Fruit fly (Drosophila melanogaster): ENCODE data around the gene Rab14.

Gene Rab14

DNA sequence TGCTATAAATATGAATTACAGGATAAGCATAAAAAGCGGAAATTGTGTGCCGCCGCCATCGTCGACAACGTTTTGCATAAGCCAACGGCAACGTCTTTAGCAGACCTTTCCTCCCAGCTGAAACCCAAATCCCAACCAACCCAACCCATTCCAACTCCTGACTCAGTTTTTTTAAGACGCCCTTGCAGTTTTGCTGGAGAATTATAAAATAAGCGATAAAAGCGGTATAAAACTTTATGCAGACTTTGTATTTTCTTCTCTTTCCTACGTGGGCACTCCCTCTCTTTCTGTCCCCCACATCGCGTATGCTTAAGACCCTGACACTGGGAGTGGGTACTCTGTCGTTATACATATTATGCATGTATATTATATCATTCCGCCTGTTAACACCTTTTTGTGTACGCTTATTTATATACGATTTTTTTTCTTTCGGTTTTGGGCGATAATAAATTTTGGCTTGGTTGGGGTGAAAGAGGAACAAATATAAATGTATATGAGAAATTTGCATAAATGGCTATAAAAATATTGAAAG, 42.2 kb downstream of the Rab14 start:
- peak; percentile 99 for TF ChIP-seq tj (GFP tag; optimal IDR thresholded peaks at IDR 0.05)
- no peak for TF ChIP-seq CG1620 (GFP tag; optimal IDR thresholded peaks at IDR 0.05)

DNA sequence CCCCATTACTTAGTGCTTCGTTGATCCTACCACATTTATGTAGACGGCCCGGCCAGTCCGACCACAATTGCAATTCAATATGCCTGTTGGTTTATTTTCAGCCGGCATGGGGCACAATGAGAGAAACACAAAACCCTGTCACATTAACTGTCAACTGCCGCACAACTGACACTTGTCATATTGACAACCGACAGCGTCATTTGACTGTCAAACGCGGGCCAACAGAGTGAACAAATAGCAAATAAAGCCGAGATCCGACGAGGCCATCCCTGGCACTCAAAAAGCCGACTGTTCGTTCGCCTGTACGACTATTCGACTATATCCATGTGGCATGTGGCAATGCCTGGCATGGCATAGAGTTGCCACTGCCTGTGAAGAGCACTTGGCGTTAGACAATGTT, 43.0 kb downstream of the Rab14 start:
- no peak for TF ChIP-seq toe (GFP tag; optimal IDR thresholded peaks at IDR 0.05)
- no peak for TF ChIP-seq CG1620 (GFP tag; optimal IDR thresholded peaks at IDR 0.05)
- TF ChIP-seq bab1 (GFP tag; optimal IDR thresholded peaks at IDR 0.05) = no peak
- TF ChIP-seq ovo (GFP tag; optimal IDR thresholded peaks at IDR 0.05) = no peak
- TF ChIP-seq CG12768 (GFP tag; optimal IDR thresholded peaks at IDR 0.05) = no peak
- TF ChIP-seq cic (GFP tag; optimal IDR thresholded peaks at IDR 0.05) = no peak
- no peak for TF ChIP-seq CG7045 (GFP tag; optimal IDR thresholded peaks at IDR 0.05)
- TF ChIP-seq CG5204 (GFP tag; optimal IDR thresholded peaks at IDR 0.05) = no peak
- TF ChIP-seq Mnt (GFP tag; optimal IDR thresholded peaks at IDR 0.05) = no peak
- TF ChIP-seq CG11617 (GFP tag; optimal IDR thresholded peaks at IDR 0.05) = no peak
- TF ChIP-seq pad (GFP tag; optimal IDR thresholded peaks at IDR 0.05) = no peak
- TF ChIP-seq CG14711 (tag; optimal IDR thresholded peaks at IDR 0.05) = no peak
- TF ChIP-seq CG33017 (tag; optimal IDR thresholded peaks at IDR 0.05) = no peak
- TF ChIP-seq cnc (optimal IDR thresholded peaks at IDR 0.05) = no peak
- no peak for TF ChIP-seq CG7101 (tag; optimal IDR thresholded peaks at IDR 0.05)

DNA sequence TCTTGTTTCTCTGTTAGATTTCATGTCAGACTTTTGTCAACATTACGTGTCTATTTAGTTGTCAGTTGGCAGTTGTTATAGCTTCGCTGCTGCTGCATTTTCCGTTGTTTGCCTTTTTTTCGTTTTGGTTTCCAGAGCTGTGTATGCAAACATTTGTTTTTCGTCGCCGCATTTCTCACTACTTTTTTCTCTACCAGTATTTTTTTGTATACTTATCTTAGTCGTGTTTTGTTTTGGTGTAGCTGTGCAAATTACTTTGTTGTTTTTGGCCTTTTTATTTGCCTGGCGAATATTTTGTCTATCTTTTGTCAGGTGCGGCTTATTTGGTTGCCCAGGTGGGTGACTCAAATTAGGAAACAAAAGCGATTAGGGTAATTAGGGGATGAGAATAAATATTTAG, 43.6 kb downstream of the Rab14 start:
- TF ChIP-seq toe (GFP tag; optimal IDR thresholded peaks at IDR 0.05) (no peak), Hr96 (GFP tag; optimal IDR thresholded peaks at IDR 0.05) (no peak), kay (GFP tag; ENCODE audit: borderline replicate concordance) (no peak), CG7045 (GFP tag; optimal IDR thresholded peaks at IDR 0.05) (peak; percentile 61)

DNA sequence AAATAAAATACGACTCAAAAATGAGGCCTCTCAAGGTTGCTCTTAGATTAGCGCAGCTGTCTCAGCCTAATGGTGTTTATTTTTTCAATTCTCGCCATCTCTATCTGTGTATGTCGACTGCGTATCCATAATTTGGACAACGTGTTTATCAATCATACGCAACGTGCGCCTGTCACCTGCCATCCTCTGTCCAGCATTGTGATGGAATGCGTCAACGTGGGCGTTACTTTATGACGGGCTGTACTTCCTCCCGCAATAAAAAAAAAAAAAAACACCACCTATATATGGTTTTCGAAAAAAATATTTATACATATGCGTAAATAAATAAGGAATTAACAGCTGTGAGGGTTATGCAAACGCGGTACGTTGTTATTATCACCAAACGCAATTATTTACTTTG, 44.4 kb downstream of the Rab14 start:
- TF ChIP-seq CG7045 (GFP tag; optimal IDR thresholded peaks at IDR 0.05) (no peak), CG1620 (GFP tag; optimal IDR thresholded peaks at IDR 0.05) (no peak), pad (GFP tag; optimal IDR thresholded peaks at IDR 0.05) (no peak), CG11617 (GFP tag; optimal IDR thresholded peaks at IDR 0.05) (no peak), tj (GFP tag; optimal IDR thresholded peaks at IDR 0.05) (no peak), Mnt (GFP tag; optimal IDR thresholded peaks at IDR 0.05) (no peak), Clk (GFP tag; optimal IDR thresholded peaks at IDR 0.05) (no peak), bab1 (GFP tag; optimal IDR thresholded peaks at IDR 0.05) (no peak), CG33017 (tag; optimal IDR thresholded peaks at IDR 0.05) (no peak)

DNA sequence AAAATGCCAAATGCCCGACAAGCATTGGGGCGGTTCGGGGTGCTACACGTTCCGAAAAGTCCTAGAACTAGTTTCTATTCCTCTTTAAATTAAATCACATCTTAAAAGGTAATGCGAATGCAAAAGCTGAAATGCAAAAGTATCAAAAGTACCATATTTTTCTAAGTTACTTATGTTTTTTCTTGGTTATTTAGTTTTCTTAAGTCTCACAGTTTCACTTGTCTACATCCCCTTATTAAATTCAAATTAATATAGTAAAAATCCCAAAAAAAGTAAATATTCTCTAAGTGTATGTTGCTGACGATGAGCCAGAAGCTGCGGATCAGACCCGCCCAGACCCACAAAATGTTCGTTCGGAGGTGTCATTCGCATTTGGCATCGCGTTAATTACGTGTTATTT, 45.7 kb downstream of the Rab14 start:
- TF ChIP-seq CG5204 (GFP tag; optimal IDR thresholded peaks at IDR 0.05) (no peak), CG12768 (GFP tag; optimal IDR thresholded peaks at IDR 0.05) (no peak), kay (GFP tag; ENCODE audit: borderline replicate concordance) (no peak), CG1620 (GFP tag; optimal IDR thresholded peaks at IDR 0.05) (no peak), CG7101 (tag; optimal IDR thresholded peaks at IDR 0.05) (no peak), CG14711 (tag; optimal IDR thresholded peaks at IDR 0.05) (no peak), cnc (optimal IDR thresholded peaks at IDR 0.05) (no peak), Hr96 (GFP tag; optimal IDR thresholded peaks at IDR 0.05) (no peak), cic (GFP tag; optimal IDR thresholded peaks at IDR 0.05) (no peak), pad (GFP tag; optimal IDR thresholded peaks at IDR 0.05) (no peak), Mnt (GFP tag; optimal IDR thresholded peaks at IDR 0.05) (no peak), tj (GFP tag; optimal IDR thresholded peaks at IDR 0.05) (no peak), CG7045 (GFP tag; optimal IDR thresholded peaks at IDR 0.05) (no peak), ovo (GFP tag; optimal IDR thresholded peaks at IDR 0.05) (no peak), bab1 (GFP tag; optimal IDR thresholded peaks at IDR 0.05) (no peak), CG33017 (tag; optimal IDR thresholded peaks at IDR 0.05) (no peak), CG11617 (GFP tag; optimal IDR thresholded peaks at IDR 0.05) (no peak), toe (GFP tag; optimal IDR thresholded peaks at IDR 0.05) (no peak), Clk (GFP tag; optimal IDR thresholded peaks at IDR 0.05) (no peak), Crg-1 (GFP tag; optimal IDR thresholded peaks at IDR 0.05) (no peak)

DNA sequence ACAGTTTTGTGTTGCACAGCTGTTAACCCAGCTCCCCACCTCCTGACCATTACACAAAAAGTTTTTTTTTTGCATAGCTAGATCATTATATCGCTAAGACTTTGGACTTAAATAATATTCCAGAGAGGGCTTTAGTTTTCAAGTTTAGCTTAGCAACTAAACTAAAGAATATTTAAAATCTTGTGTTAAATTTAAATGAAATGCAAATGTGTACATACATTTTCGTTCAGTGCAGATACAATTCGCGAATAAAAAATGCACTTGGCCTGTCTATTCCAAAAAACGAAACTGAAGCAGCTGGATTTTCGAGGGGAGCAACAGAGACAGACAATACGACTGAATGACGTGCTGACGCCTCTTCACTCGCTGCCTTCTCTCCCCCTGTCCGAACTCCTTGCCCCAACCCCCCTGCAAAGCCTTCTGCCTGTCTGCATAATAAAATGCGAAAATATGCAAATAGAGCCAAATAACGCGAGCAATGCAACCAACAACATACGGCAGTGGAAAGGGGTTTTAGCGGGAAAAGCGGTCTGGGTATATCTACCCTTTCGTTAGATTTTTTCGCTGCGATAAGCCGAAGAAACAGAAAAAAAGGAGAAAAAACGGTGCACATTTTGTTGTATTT, 46.8 kb downstream of the Rab14 start:
- no peak for TF ChIP-seq toe (GFP tag; optimal IDR thresholded peaks at IDR 0.05)
- peak; percentile 90 for TF ChIP-seq tj (GFP tag; optimal IDR thresholded peaks at IDR 0.05)

DNA sequence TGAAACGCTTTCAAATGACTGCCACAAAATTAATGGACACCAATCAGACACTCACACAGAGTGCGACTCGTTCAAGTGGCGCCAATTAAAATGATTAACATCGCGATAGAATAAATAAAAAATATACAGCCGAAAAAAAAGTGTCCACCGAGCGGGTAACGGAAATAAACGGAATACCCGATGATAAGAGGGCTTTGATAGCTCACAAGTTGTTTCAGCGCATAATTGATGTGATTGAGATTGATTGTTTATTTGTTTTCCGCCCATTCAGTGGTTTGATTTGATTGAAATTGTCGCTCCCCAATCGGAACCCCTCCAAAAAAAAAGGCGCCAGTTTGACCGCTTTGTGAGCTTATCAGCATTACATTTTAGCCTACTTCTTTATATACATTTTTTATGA, 48.6 kb downstream of the Rab14 start:
- TF ChIP-seq pad (GFP tag; optimal IDR thresholded peaks at IDR 0.05) = no peak
- no peak for TF ChIP-seq CG33017 (tag; optimal IDR thresholded peaks at IDR 0.05)
- TF ChIP-seq toe (GFP tag; optimal IDR thresholded peaks at IDR 0.05) = no peak
- no peak for TF ChIP-seq cic (GFP tag; optimal IDR thresholded peaks at IDR 0.05)
- no peak for TF ChIP-seq CG7101 (tag; optimal IDR thresholded peaks at IDR 0.05)
- no peak for TF ChIP-seq Mnt (GFP tag; optimal IDR thresholded peaks at IDR 0.05)
- no peak for TF ChIP-seq CG12768 (GFP tag; optimal IDR thresholded peaks at IDR 0.05)
- TF ChIP-seq CG5204 (GFP tag; optimal IDR thresholded peaks at IDR 0.05) = no peak
- no peak for TF ChIP-seq cnc (optimal IDR thresholded peaks at IDR 0.05)
- no peak for TF ChIP-seq Clk (GFP tag; optimal IDR thresholded peaks at IDR 0.05)
- no peak for TF ChIP-seq kay (GFP tag; ENCODE audit: borderline replicate concordance)
- no peak for TF ChIP-seq Hr96 (GFP tag; optimal IDR thresholded peaks at IDR 0.05)
- no peak for TF ChIP-seq CG14711 (tag; optimal IDR thresholded peaks at IDR 0.05)
- TF ChIP-seq CG1620 (GFP tag; optimal IDR thresholded peaks at IDR 0.05) = no peak

Data from whole organism, adult.